Fruit fly (Drosophila melanogaster) whole organism, prepupa: ENCODE measurements around the gene CG4174.

Experiments used
- CG10631 ChIP-seq: fragments of 200-800 bp; sonication (Bioruptor generic); optimal IDR thresholded peaks from 2 replicates; lab custom pipeline; 2016; ENCODE audit warnings: missing biosample characterization, missing genetic modification characterization
- CG16779 ChIP-seq: fragments of 200-800 bp; sonication (Bioruptor generic); optimal IDR thresholded peaks from 3 replicates; lab custom pipeline; 2017; ENCODE audit warnings: missing biosample characterization, mild to moderate bottlenecking, missing genetic modification characterization
- CG31627 ChIP-seq: fragments of 200-800 bp; sonication (Bioruptor generic); optimal IDR thresholded peaks from 3 replicates; lab custom pipeline; 2016; ENCODE audit warnings: missing biosample characterization, missing genetic modification characterization
- CG6163 ChIP-seq: fragments of 200-800 bp; sonication (Bioruptor generic); IDR thresholded peaks from 3 replicates; pipeline ENCODE4 v1.3.6; 2022; ENCODE audit warnings: missing biosample characterization, missing genetic modification characterization
- CG6792 ChIP-seq: fragments of 200-800 bp; sonication (Bioruptor generic); optimal IDR thresholded peaks from 3 replicates; lab custom pipeline; 2016; ENCODE audit warnings: missing biosample characterization, missing genetic modification characterization
- CG6808 ChIP-seq: fragments of 200-800 bp; sonication (Bioruptor generic); optimal IDR thresholded peaks from 3 replicates; lab custom pipeline; 2017; ENCODE audit warnings: missing biosample characterization, missing genetic modification characterization, mild to moderate bottlenecking, moderate library complexity, missing genetic modification reagents
- CG6854 ChIP-seq: fragments of 200-800 bp; sonication (Bioruptor generic); optimal IDR thresholded peaks from 2 replicates; lab custom pipeline; 2017; ENCODE audit warnings: missing biosample characterization, mild to moderate bottlenecking, missing genetic modification characterization
- OdsH ChIP-seq: fragments of 200-800 bp; sonication (Bioruptor generic); optimal IDR thresholded peaks from 3 replicates; lab custom pipeline; 2016; ENCODE audit warnings: missing biosample characterization, missing genetic modification characterization
- acj6 ChIP-seq: fragments of 200-800 bp; sonication (Bioruptor generic); optimal IDR thresholded peaks from 3 replicates; lab custom pipeline; 2016; ENCODE audit warnings: missing biosample characterization, missing genetic modification characterization
- dsx ChIP-seq: fragments of 200-800 bp; optimal IDR thresholded peaks from 3 replicates; lab custom pipeline; 2019; ENCODE audit warnings: missing biosample characterization, mild to moderate bottlenecking, missing genetic modification characterization, moderate library complexity; ENCODE audit not compliant: poor library complexity, severe bottlenecking
- fd85E ChIP-seq: fragments of 200-800 bp; sonication (Bioruptor generic); optimal IDR thresholded peaks from 3 replicates; lab custom pipeline; 2016; ENCODE audit warnings: missing biosample characterization, missing genetic modification characterization
- fkh ChIP-seq: fragments of 200-800 bp; sonication (Bioruptor generic); optimal IDR thresholded peaks from 3 replicates; lab custom pipeline; 2017; ENCODE audit warnings: missing biosample characterization, mild to moderate bottlenecking, missing genetic modification characterization, moderate library complexity
- vri ChIP-seq: fragments of 200-800 bp; sonication (Bioruptor generic); optimal IDR thresholded peaks from 3 replicates; lab custom pipeline; 2016; ENCODE audit warnings: missing biosample characterization, mild to moderate bottlenecking, missing genetic modification characterization

DNA sequence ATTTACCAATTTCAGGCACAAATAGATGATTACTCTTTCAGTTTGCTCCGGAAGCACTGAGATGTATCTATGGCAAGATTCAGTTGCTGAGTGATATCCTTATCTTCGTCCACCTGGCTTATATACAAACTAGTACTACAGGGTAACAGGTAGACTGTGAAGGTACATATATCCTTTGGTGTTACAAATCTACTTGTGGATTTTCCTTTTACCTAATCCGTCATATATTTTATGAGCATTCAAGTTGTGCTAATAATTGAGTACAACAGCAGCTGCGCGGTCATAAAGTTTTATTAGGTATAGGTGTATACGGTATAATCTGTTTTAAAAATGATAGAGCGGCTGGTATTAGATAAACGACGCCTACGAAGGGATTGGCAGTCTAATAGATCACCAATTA is 24.1 kb downstream of the CG4174 start, which contains the start of gene term:
- no peak for TF ChIP-seq CG6792 (GFP tag; lab: Kevin White, UChicago)
- TF ChIP-seq CG31627, result no peak
- TF ChIP-seq vri, result no peak
- TF ChIP-seq CG10631 (GFP tag; lab: Kevin White, UChicago), result no peak
- TF ChIP-seq CG6854, result no peak
- TF ChIP-seq dsx (GFP tag; lab: Kevin White, UChicago), result no peak
- TF ChIP-seq OdsH, result no peak
- no peak for TF ChIP-seq acj6 (GFP tag; lab: Kevin White, UChicago)
- TF ChIP-seq CG6163 (GFP tag; lab: Robert Waterston, UW), result no peak
- no peak for TF ChIP-seq CG6808
- no peak for TF ChIP-seq fd85E
- no peak for TF ChIP-seq fkh
- TF ChIP-seq CG16779, result no peak
